Worm (Caenorhabditis elegans): ENCODE measurements around the gene F17C11.4.

ce11 chrV:10939990-10940570 is 11.6 kb upstream of the F17C11.4 start:
- TF ChIP-seq hlh-13 (GFP tag; optimal IDR thresholded peaks at IDR 0.05) (no peak), che-1 (tag; optimal IDR thresholded peaks at IDR 0.05) (no peak), zip-5 (tag; optimal IDR thresholded peaks at IDR 0.05) (no peak), unc-3 (GFP tag; conservative IDR thresholded peaks at IDR 0.05) (no peak), unc-3 (tag; optimal IDR thresholded peaks at IDR 0.05) (no peak), ama-1 (optimal IDR thresholded peaks at IDR 0.05) (no peak)
